Fruit fly (Drosophila melanogaster) whole organism, embryonic: Measurements from ENCODE around the gene CG5326.

Experiments
- Adf1 ChIP-seq: fragments of 200-800 bp; sonication (Bioruptor generic); IDR thresholded peaks from 2 replicates; pipeline ENCODE4 v1.3.6; 2022; ENCODE audit warnings: missing biosample characterization, missing genetic modification characterization
- Bteb2 ChIP-seq: fragments of 200-800 bp; sonication (Bioruptor generic); optimal IDR thresholded peaks from 2 replicates; lab custom pipeline; 2016; ENCODE audit warnings: missing biosample characterization, missing genetic modification characterization
- CG10209 ChIP-seq: fragments of 200-800 bp; sonication (Bioruptor generic); optimal IDR thresholded peaks from 3 replicates; lab custom pipeline; 2017; ENCODE audit warnings: missing biosample characterization, mild to moderate bottlenecking, missing genetic modification characterization, missing genetic modification reagents
- CG11696 ChIP-seq: fragments of 200-800 bp; sonication (Bioruptor generic); IDR thresholded peaks from 2 replicates; pipeline ENCODE4 v1.3.6; 2022; ENCODE audit warnings: missing biosample characterization, missing genetic modification characterization
- CG12104 ChIP-seq: fragments of 200-800 bp; sonication (Bioruptor generic); optimal IDR thresholded peaks from 3 replicates; lab custom pipeline; 2016; ENCODE audit warnings: missing biosample characterization, missing genetic modification characterization
- CG12769 ChIP-seq: fragments of 200-800 bp; sonication (Bioruptor generic); optimal IDR thresholded peaks from 2 replicates; lab custom pipeline; 2019; ENCODE audit warnings: missing biosample characterization, mild to moderate bottlenecking, missing genetic modification characterization, moderate library complexity
- CG12942 ChIP-seq: fragments of 200-800 bp; sonication (Bioruptor generic); optimal IDR thresholded peaks from 3 replicates; lab custom pipeline; 2016; ENCODE audit warnings: missing biosample characterization, missing genetic modification characterization
- CG14965 ChIP-seq: fragments of 200-800 bp; sonication (Bioruptor generic); optimal IDR thresholded peaks from 2 replicates; lab custom pipeline; 2016; ENCODE audit warnings: missing biosample characterization, missing genetic modification characterization, borderline replicate concordance
- CG15479 ChIP-seq: fragments of 200-800 bp; sonication (Bioruptor generic); optimal IDR thresholded peaks from 3 replicates; lab custom pipeline; 2019; ENCODE audit warnings: missing biosample characterization, mild to moderate bottlenecking, missing genetic modification characterization, moderate library complexity
- CG16779 ChIP-seq: fragments of 200-800 bp; sonication (Bioruptor generic); IDR thresholded peaks from 2 replicates; pipeline ENCODE4 v1.3.6; 2022; ENCODE audit warnings: missing biosample characterization, missing genetic modification characterization
- CG16815 ChIP-seq: fragments of 200-800 bp; sonication (Bioruptor generic); optimal IDR thresholded peaks from 3 replicates; lab custom pipeline; 2017; ENCODE audit warnings: missing biosample characterization, mild to moderate bottlenecking, missing genetic modification characterization
- CG17612 ChIP-seq: fragments of 200-800 bp; sonication (Bioruptor generic); IDR thresholded peaks from 2 replicates; pipeline ENCODE4 v1.3.6; 2022; ENCODE audit warnings: missing biosample characterization, missing genetic modification characterization
- CG3065 ChIP-seq: fragments of 200-800 bp; sonication (Bioruptor generic); optimal IDR thresholded peaks from 2 replicates; lab custom pipeline; 2016; ENCODE audit warnings: missing biosample characterization, missing genetic modification characterization
- CG32772 ChIP-seq: fragments of 200-800 bp; sonication (Bioruptor generic); IDR thresholded peaks from 2 replicates; pipeline ENCODE4 v1.3.6; 2022; ENCODE audit warnings: missing biosample characterization, missing genetic modification characterization
- CG4617 ChIP-seq: fragments of 200-800 bp; sonication (Bioruptor generic); optimal IDR thresholded peaks from 3 replicates; lab custom pipeline; 2016; ENCODE audit warnings: missing biosample characterization, missing genetic modification characterization, borderline replicate concordance
- CG5953 ChIP-seq: fragments of 200-800 bp; sonication (Bioruptor generic); IDR thresholded peaks from 2 replicates; pipeline ENCODE4 v1.3.6; 2022; ENCODE audit warnings: missing biosample characterization, missing genetic modification characterization
- Dek ChIP-seq: fragments of 200-800 bp; sonication (Bioruptor generic); optimal IDR thresholded peaks from 3 replicates; lab custom pipeline; 2019; ENCODE audit warnings: missing biosample characterization, mild to moderate bottlenecking, missing genetic modification characterization, moderate library complexity
- HLH3B ChIP-seq: fragments of 200-800 bp; sonication (Bioruptor generic); IDR thresholded peaks from 2 replicates; pipeline ENCODE4 v1.3.6; 2022; ENCODE audit warnings: missing biosample characterization, missing genetic modification characterization
- HLH4C ChIP-seq: fragments of 200-800 bp; sonication (Bioruptor generic); IDR thresholded peaks from 3 replicates; pipeline ENCODE4 v1.3.6; 2022; ENCODE audit warnings: missing biosample characterization, missing genetic modification characterization; ENCODE audit not compliant: partially characterized antibody
- Hand ChIP-seq: fragments of 200-800 bp; sonication (Bioruptor generic); optimal IDR thresholded peaks from 2 replicates; lab custom pipeline; 2017; ENCODE audit warnings: mild to moderate bottlenecking, missing biosample characterization, missing genetic modification reagents, missing genetic modification characterization
- Hr51 ChIP-seq, 2 experiments: fragments of 200-800 bp; sonication (Bioruptor generic); optimal IDR thresholded peaks; 2 replicates in 1 of 2; 3 replicates in 1 of 2; lab custom pipeline; 2016 to 2018; ENCODE audit warnings: missing biosample characterization in 2 of 2, missing genetic modification characterization in 2 of 2, mild to moderate bottlenecking in 1 of 2, moderate library complexity in 1 of 2
- MBD-R2 ChIP-seq: fragments of 200-800 bp; sonication (Bioruptor generic); IDR thresholded peaks from 2 replicates; pipeline ENCODE4 v1.3.6; 2022; ENCODE audit warnings: missing biosample characterization, missing genetic modification characterization
- MESR4 ChIP-seq: fragments of 200-800 bp; sonication (Bioruptor generic); optimal IDR thresholded peaks from 2 replicates; lab custom pipeline; 2018; ENCODE audit warnings: missing biosample characterization, mild to moderate bottlenecking, missing genetic modification characterization, moderate library complexity
- NC2β ChIP-seq: fragments of 200-800 bp; sonication (Bioruptor generic); optimal IDR thresholded peaks from 2 replicates; lab custom pipeline; 2016; ENCODE audit warnings: missing biosample characterization, missing genetic modification characterization
- NfI ChIP-seq: fragments of 200-800 bp; sonication (Bioruptor generic); optimal IDR thresholded peaks from 3 replicates; lab custom pipeline; 2018; ENCODE audit warnings: missing biosample characterization, mild to moderate bottlenecking, missing genetic modification characterization, moderate library complexity
- Sry-β ChIP-seq: fragments of 200-800 bp; sonication (Bioruptor generic); optimal IDR thresholded peaks from 2 replicates; lab custom pipeline; 2018; ENCODE audit warnings: missing biosample characterization, mild to moderate bottlenecking, missing genetic modification characterization, moderate library complexity
- Trl ChIP-seq, 3 experiments: fragments of >200 bp in 2 of 3; fragments of 200-800 bp in 1 of 3; sonication (Bioruptor generic) in 1 of 3; optimal IDR thresholded peaks; 2 replicates in 1 of 3; 3 replicates in 2 of 3; lab custom pipeline; 2016 to 2017; ENCODE audit warnings: missing biosample characterization in 1 of 3, missing genetic modification characterization in 1 of 3
- abd-A ChIP-seq: fragments of 200-800 bp; sonication (Bioruptor generic); optimal IDR thresholded peaks from 3 replicates; lab custom pipeline; 2019; ENCODE audit warnings: missing biosample characterization, mild to moderate bottlenecking, missing genetic modification characterization, moderate library complexity
- ap ChIP-seq: fragments of 200-800 bp; sonication (Bioruptor generic); IDR thresholded peaks from 2 replicates; pipeline ENCODE4 v1.3.6; 2022; ENCODE audit warnings: missing biosample characterization, missing genetic modification characterization
- br ChIP-seq: fragments of >200 bp; optimal IDR thresholded peaks from 2 replicates; lab custom pipeline; 2017
- cato ChIP-seq: fragments of 200-800 bp; sonication (Bioruptor generic); optimal IDR thresholded peaks from 2 replicates; lab custom pipeline; 2016; ENCODE audit warnings: missing biosample characterization, missing genetic modification characterization, borderline replicate concordance
- cg ChIP-seq: fragments of 200-800 bp; sonication (Bioruptor generic); optimal IDR thresholded peaks from 3 replicates; lab custom pipeline; 2019; ENCODE audit warnings: missing biosample characterization, mild to moderate bottlenecking, missing genetic modification characterization, moderate library complexity
- en ChIP-seq: fragments of 200-800 bp; sonication (Bioruptor generic); optimal IDR thresholded peaks from 2 replicates; lab custom pipeline; 2016; ENCODE audit warnings: missing biosample characterization, missing genetic modification characterization
- esg ChIP-seq: fragments of 200-800 bp; sonication (Bioruptor generic); conservative IDR thresholded peaks from 2 replicates; pipeline ENCODE4 v1.3.6; 2022; ENCODE audit warnings: missing biosample characterization, missing genetic modification characterization
- fd102C ChIP-seq: fragments of 200-800 bp; sonication (Bioruptor generic); optimal IDR thresholded peaks from 2 replicates; lab custom pipeline; 2018; ENCODE audit warnings: missing biosample characterization, mild to moderate bottlenecking, missing genetic modification characterization, moderate library complexity
- fu2 ChIP-seq: fragments of 200-800 bp; sonication (Bioruptor generic); optimal IDR thresholded peaks from 2 replicates; lab custom pipeline; 2016; ENCODE audit warnings: missing biosample characterization, missing genetic modification characterization
- grau ChIP-seq: fragments of 200-800 bp; optimal IDR thresholded peaks from 3 replicates; lab custom pipeline; 2019; ENCODE audit warnings: missing biosample characterization, mild to moderate bottlenecking, missing genetic modification characterization, moderate library complexity
- klu ChIP-seq: fragments of 200-800 bp; sonication (Bioruptor generic); IDR thresholded peaks from 2 replicates; pipeline ENCODE4 v1.3.6; 2022; ENCODE audit warnings: missing biosample characterization, missing genetic modification characterization
- lola ChIP-seq, 3 experiments: fragments of >200 bp in 2 of 3; fragments of 200-800 bp in 1 of 3; sonication (Bioruptor generic) in 1 of 3; optimal IDR thresholded peaks; 2 replicates each; lab custom pipeline; 2017 to 2019; ENCODE audit warnings: missing biosample characterization in 3 of 3, missing genetic modification characterization in 3 of 3, mild to moderate bottlenecking in 1 of 3, moderate library complexity in 1 of 3
- mam ChIP-seq: fragments of 200-800 bp; sonication (Bioruptor generic); optimal IDR thresholded peaks from 3 replicates; lab custom pipeline; 2016; ENCODE audit warnings: missing biosample characterization, missing genetic modification characterization
- nmo ChIP-seq: fragments of 200-800 bp; sonication (Bioruptor generic); optimal IDR thresholded peaks from 2 replicates; lab custom pipeline; 2018; ENCODE audit warnings: missing biosample characterization, mild to moderate bottlenecking, missing genetic modification characterization, moderate library complexity
- pan ChIP-seq, 4 experiments: fragments of >200 bp in 3 of 4; fragments of 200-800 bp in 1 of 4; sonication (Bioruptor generic) in 1 of 4; optimal IDR thresholded peaks in 3 of 4; IDR thresholded peaks in 1 of 4; 2 replicates each; pipeline versions ENCODE4 v1.3.6 to Lab custom; 2017 to 2022; ENCODE audit warnings: missing biosample characterization in 2 of 4, missing genetic modification characterization in 2 of 4, mixed read lengths in 1 of 4
- pnt ChIP-seq: fragments of 200-800 bp; sonication (Bioruptor generic); optimal IDR thresholded peaks from 3 replicates; lab custom pipeline; 2016; ENCODE audit warnings: missing biosample characterization, missing genetic modification characterization
- ranshi ChIP-seq: fragments of 200-800 bp; sonication (Bioruptor generic); IDR thresholded peaks from 2 replicates; pipeline ENCODE4 v1.3.6; 2022; ENCODE audit warnings: missing biosample characterization, missing genetic modification characterization
- so ChIP-seq: fragments of 200-800 bp; sonication (Bioruptor generic); IDR thresholded peaks from 3 replicates; pipeline ENCODE4 v1.3.6; 2022; ENCODE audit warnings: missing biosample characterization, missing genetic modification characterization
- sr ChIP-seq: fragments of 200-800 bp; sonication (Bioruptor generic); IDR thresholded peaks from 3 replicates; pipeline ENCODE4 v1.3.6; 2022; ENCODE audit warnings: missing biosample characterization, missing genetic modification characterization
- ssp ChIP-seq: fragments of 200-800 bp; sonication (Bioruptor generic); IDR thresholded peaks from 2 replicates; pipeline ENCODE4 v1.3.6; 2022; ENCODE audit warnings: missing biosample characterization, missing genetic modification characterization
- tin ChIP-seq: fragments of 200-800 bp; sonication (Bioruptor generic); optimal IDR thresholded peaks from 3 replicates; lab custom pipeline; 2016; ENCODE audit warnings: missing biosample characterization, missing genetic modification characterization
- tll ChIP-seq, 2 experiments: fragments of 200-800 bp in 1 of 2; fragments of >200 bp in 1 of 2; sonication (Bioruptor generic) in 1 of 2; optimal IDR thresholded peaks; 2 replicates each; lab custom pipeline; 2017 to 2019; ENCODE audit warnings: missing biosample characterization in 2 of 2, missing genetic modification characterization in 2 of 2, mild to moderate bottlenecking in 1 of 2, moderate library complexity in 1 of 2
- usp ChIP-seq: fragments of >200 bp; optimal IDR thresholded peaks from 2 replicates; lab custom pipeline; 2017; ENCODE audit warnings: missing biosample characterization, missing genetic modification characterization
- zen ChIP-seq: fragments of 200-800 bp; sonication (Bioruptor generic); optimal IDR thresholded peaks from 3 replicates; lab custom pipeline; 2018; ENCODE audit warnings: missing biosample characterization, mild to moderate bottlenecking, missing genetic modification characterization, moderate library complexity

The CG5326 gene

dm6 chr3R:22584582-22584981, 44.9 kb upstream of the CG5326 start, which contains the start of the genes CG33107 and CG6937 (continued):
- TF ChIP-seq tll (GFP tag; optimal IDR thresholded peaks at IDR 0.05; lab: Kevin White, UChicago) (no peak), HLH4C (GFP tag; lab: Robert Waterston, UW) (no peak), nmo (GFP tag; lab: Kevin White, UChicago) (peak; percentile 11), NfI (GFP tag; lab: Kevin White, UChicago) (no peak), CG16779 (GFP tag; lab: Robert Waterston, UW) (no peak), CG16815 (GFP tag; lab: Kevin White, UChicago) (no peak), Adf1 (no peak), usp (no peak), sr (GFP tag; lab: Robert Waterston, UW) (no peak), Dek (tag; lab: Kevin White, UChicago) (no peak), Bteb2 (GFP tag; lab: Kevin White, UChicago) (no peak), CG15479 (GFP tag; lab: Kevin White, UChicago) (no peak), CG11696 (GFP tag; lab: Robert Waterston, UW) (no peak), CG32772 (GFP tag; lab: Robert Waterston, UW) (no peak), klu (GFP tag; lab: Robert Waterston, UW) (no peak), lola (GFP tag; optimal IDR thresholded peaks at IDR 0.05; lab: Kevin White, UChicago) (no peak), CG12769 (tag; lab: Kevin White, UChicago) (no peak), ssp (GFP tag; lab: Robert Waterston, UW) (no peak), pan (optimal IDR thresholded peaks at IDR 0.05; lab: Kevin White, UChicago) (no peak), pan (GFP tag; optimal IDR thresholded peaks at IDR 0.05 in 1 of 2, IDR thresholded peaks at IDR 0.05 in 1 of 2) (no peak), CG17612 (GFP tag; lab: Robert Waterston, UW) (no peak), CG14965 (GFP tag; lab: Kevin White, UChicago) (no peak), en (GFP tag; lab: Kevin White, UChicago) (no peak), CG12942 (GFP tag; lab: Kevin White, UChicago) (no peak), CG4617 (GFP tag; lab: Kevin White, UChicago) (peak; percentile 61), fu2 (no peak), NC2β (GFP tag; lab: Kevin White, UChicago) (no peak), ranshi (GFP tag; lab: Robert Waterston, UW) (no peak), br (lab: Kevin White, UChicago) (no peak), cg (GFP tag; lab: Kevin White, UChicago) (no peak), CG10209 (no peak), MBD-R2 (peak; percentile 83), Trl (optimal IDR thresholded peaks at IDR 0.05; lab: Kevin White, UChicago) (no peak), Trl (GFP tag; optimal IDR thresholded peaks at IDR 0.05; lab: Kevin White, UChicago) (no peak), cato (GFP tag; lab: Kevin White, UChicago) (no peak), CG12104 (no peak), CG3065 (GFP tag; lab: Kevin White, UChicago) (no peak), esg (no peak), Hr51 (GFP tag; optimal IDR thresholded peaks at IDR 0.05; lab: Kevin White, UChicago) (no peak), pnt (GFP tag; lab: Kevin White, UChicago) (no peak), grau (tag; lab: Kevin White, UChicago) (no peak), zen (tag; lab: Kevin White, UChicago) (no peak), abd-A (tag; lab: Kevin White, UChicago) (no peak), CG5953 (GFP tag; lab: Robert Waterston, UW) (no peak), tin (GFP tag; lab: Kevin White, UChicago) (no peak), so (GFP tag; lab: Robert Waterston, UW) (no peak), fd102C (GFP tag; lab: Kevin White, UChicago) (no peak), Hand (GFP tag; lab: Kevin White, UChicago) (no peak), MESR4 (GFP tag; lab: Kevin White, UChicago) (peak; percentile 72), ap (GFP tag; lab: Robert Waterston, UW) (no peak), mam (GFP tag; lab: Kevin White, UChicago) (no peak), HLH3B (no peak), Sry-β (GFP tag; lab: Kevin White, UChicago) (no peak)
